Worm (Caenorhabditis elegans): ENCODE data around the gene pals-16.
"Not testable (repeated sequence)": the region's sequence is repeated elsewhere in the genome, so short reads cannot be mapped to it uniquely, and the experiment has no call there.

- TF ChIP-seq tab-1 (GFP tag; IDR thresholded peaks at IDR 0.05); cog-1 (tag; optimal IDR thresholded peaks at IDR 0.05); flt-1 (GFP tag; IDR thresholded peaks at IDR 0.05); med-1 (GFP tag; optimal IDR thresholded peaks at IDR 0.05; ENCODE audit: insufficient read depth): not testable (repeated sequence)
These were observed 41.8 kb upstream of the pals-16 start, which contains the start of gene Y82E9BR.8 for ce11 chrIII:1357973-1358372.

Data from whole organism, midembryonic.